Worm (Caenorhabditis elegans): ENCODE measurements around the gene H12D21.10.

DNA sequence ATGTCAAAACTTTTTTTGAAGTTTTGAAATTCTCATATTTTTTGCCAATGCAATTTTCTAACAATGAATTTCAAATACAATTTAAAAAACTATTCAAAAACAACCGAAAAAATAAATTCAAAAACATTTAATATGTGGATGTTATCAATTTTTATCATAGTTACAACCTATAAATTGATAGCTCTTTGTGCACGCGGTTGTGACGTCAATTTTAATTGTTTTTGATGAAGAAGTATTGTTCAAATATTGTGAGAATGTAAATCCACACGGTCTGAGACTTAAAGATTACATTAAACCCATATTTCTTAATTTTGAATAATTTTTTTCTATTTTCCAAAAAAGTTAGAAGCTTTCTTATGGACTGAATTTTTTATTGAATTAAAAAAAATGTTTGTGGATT lies 47.6 kb upstream of the H12D21.10 start:
- TF ChIP-seq aly-2 (tag; optimal IDR thresholded peaks at IDR 0.05) (no peak), ztf-4 (tag; optimal IDR thresholded peaks at IDR 0.05) (no peak), ztf-11 (tag; optimal IDR thresholded peaks at IDR 0.05) (no peak), nhr-67 (tag; optimal IDR thresholded peaks at IDR 0.05) (no peak)

Measured in whole organism, L3 larva.